Fruit fly (Drosophila melanogaster) Kc167 (cell line): ENCODE measurements around the gene robo2.

Experiments
- Myc ChIP-seq: fragments of >200 bp; optimal IDR thresholded peaks from 2 replicates; lab custom pipeline; 2017; ENCODE audit warnings: missing external identifiers
- Sin3A ChIP-seq: fragments of >200 bp; optimal IDR thresholded peaks from 2 replicates; lab custom pipeline; 2018; ENCODE audit warnings: missing external identifiers
- h ChIP-seq: fragments of >200 bp; optimal IDR thresholded peaks from 3 replicates; lab custom pipeline; 2018; ENCODE audit warnings: missing external identifiers
- insv ChIP-seq: fragments of >200 bp; optimal IDR thresholded peaks from 3 replicates; lab custom pipeline; 2018; ENCODE audit warnings: missing external identifiers
- psq ChIP-seq: fragments of >200 bp; optimal IDR thresholded peaks from 2 replicates; lab custom pipeline; 2017; ENCODE audit warnings: missing external identifiers
- ttk ChIP-seq: sonication (Bioruptor generic); optimal IDR thresholded peaks from 2 replicates; lab custom pipeline; 2017; ENCODE audit warnings: missing external identifiers

Gene robo2

DNA sequence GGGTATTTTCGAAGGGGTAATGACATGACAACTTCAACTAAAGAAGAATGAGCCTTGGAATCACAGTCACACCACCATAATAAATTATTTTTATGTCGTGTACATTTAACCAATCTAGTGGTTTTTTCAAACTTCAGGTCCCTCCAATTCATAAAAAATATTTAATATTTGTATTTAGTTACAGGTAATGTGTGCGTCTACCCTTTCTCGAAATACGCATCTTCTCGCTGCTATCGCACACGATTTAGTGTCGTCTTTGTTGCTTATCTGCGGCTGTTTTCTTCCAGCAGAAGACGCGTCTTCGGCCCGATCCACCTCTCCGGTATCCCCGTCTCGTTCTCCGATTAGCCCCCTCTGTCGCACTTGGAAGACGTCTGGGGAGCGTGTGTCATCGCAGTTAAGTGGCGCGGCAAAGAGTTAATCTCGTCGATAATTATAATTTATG is 6.6 kb upstream of the robo2 start:
- no peak for TF ChIP-seq h (lab: Kevin White, UChicago)
- no peak for TF ChIP-seq insv
- no peak for TF ChIP-seq psq (lab: Kevin White, UChicago)
- TF ChIP-seq Sin3A (lab: Kevin White, UChicago), result no peak
- no peak for TF ChIP-seq Myc (lab: Kevin White, UChicago)
- no peak for TF ChIP-seq ttk (lab: Kevin White, UChicago)

DNA sequence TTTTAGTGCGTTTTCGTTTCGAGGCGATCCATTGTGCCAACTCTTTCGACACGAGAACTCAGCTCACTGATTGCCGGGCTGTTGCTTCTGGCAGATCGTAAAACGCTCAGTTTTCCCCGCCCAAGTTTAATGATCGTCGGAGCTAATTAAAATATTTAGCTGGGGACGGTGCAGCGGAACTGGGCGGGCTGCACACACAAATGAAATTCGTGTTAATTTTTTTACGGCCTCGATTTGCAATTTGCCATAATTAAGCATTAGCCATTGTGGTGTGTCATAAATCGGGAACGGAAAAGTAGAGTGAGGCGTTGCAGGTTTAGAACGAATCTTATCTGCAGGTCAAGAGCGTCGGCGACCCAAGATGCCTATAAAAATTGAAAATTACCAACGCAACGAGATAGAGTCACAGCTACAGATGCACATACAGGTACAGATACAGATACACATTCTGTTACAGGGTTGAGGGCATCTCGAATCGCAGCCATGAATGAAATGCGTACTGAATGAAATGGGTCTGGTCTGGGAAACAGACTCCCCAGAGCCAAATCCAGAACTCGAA is 5.6 kb upstream of the robo2 start:
- TF ChIP-seq Myc (lab: Kevin White, UChicago), result no peak
- TF ChIP-seq ttk (lab: Kevin White, UChicago), result no peak
- no peak for TF ChIP-seq Sin3A (lab: Kevin White, UChicago)
- TF ChIP-seq h (lab: Kevin White, UChicago), result no peak
- TF ChIP-seq psq (lab: Kevin White, UChicago), result no peak
- no peak for TF ChIP-seq insv

dm6 chr2L:1424812-1425211 is 4.6 kb upstream of the robo2 start:
- TF ChIP-seq psq (lab: Kevin White, UChicago) (no peak), insv (no peak), h (lab: Kevin White, UChicago) (no peak), Sin3A (lab: Kevin White, UChicago) (no peak)

DNA sequence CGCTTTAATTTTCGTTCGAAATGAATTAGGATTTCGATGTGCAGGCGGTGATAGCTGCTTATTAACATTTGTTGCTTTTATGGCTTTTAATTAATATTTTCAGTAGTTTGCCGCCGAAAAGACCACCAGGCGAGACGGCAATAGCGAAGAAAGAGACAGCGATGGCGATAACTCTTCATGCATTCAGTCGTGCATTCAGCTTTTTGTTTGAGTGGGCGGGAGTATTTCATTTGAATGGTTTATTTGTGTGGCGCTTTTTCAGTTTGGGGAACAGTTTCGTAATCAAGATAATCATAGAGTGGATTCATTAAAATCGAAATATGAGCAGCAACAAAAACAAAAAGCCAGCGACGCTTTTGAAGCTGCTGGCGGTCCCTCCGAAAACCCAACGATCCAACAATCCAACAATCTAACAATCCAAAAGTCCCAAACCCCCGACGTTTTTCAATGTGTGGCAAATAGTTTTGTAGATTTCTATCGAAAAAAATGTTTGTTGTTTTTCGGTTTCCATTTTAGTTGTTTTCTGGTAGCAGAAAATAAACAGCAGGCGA is 3.7 kb upstream of the robo2 start:
- TF ChIP-seq psq (lab: Kevin White, UChicago), result no peak
- no peak for TF ChIP-seq insv
- no peak for TF ChIP-seq h (lab: Kevin White, UChicago)
- no peak for TF ChIP-seq Myc (lab: Kevin White, UChicago)
- no peak for TF ChIP-seq Sin3A (lab: Kevin White, UChicago)
- TF ChIP-seq ttk (lab: Kevin White, UChicago), result no peak

- no peak for TF ChIP-seq Sin3A (lab: Kevin White, UChicago)
- TF ChIP-seq Myc (lab: Kevin White, UChicago), result no peak
- no peak for TF ChIP-seq ttk (lab: Kevin White, UChicago)
- TF ChIP-seq psq (lab: Kevin White, UChicago), result no peak
- no peak for TF ChIP-seq h (lab: Kevin White, UChicago)
- no peak for TF ChIP-seq insv
Observed at dm6 chr2L:1422725-1423124, 2.5 kb upstream of the robo2 start.

DNA sequence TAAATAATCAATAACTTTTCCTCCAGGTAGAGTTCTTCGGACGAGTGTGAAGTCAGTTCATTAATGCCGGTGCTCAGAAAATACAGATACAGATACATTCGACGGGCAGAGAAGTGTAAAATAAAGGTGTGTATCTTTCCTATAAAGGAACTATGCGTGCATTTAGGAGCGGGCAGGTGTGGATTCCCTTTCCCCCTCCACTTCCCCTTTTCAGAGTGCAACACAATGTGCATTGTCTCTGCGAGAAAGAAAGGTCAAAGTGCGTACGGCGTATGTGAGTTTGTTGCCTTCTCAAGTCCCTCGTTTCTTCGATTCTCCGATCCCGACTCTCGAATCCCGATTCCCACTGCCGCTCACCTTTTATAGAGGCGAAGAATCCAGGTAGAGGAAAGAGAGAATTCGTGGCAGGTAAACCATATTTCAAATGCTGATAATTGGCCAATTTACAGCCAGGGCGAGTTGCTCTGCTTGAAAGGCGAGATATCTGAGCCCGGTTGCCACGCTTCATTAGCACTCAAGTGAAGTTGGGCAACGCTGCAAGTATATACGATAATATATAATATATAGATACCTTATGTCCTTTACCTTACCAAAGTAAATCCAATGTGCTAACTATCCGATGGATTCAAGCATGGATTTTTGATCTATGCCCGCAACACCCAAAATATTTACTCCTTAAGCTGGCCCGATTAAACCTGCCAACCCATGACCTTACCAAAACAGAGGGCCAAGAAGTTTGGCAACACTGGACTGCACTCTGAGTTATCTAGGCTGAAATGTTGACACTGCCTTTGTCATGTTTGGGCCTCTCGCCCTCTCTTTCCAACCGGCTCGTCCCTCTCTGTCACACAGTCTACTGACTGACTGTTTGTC is 1.4 kb upstream of the robo2 start:
- TF ChIP-seq psq (lab: Kevin White, UChicago), result no peak
- TF ChIP-seq insv, result no peak
- no peak for TF ChIP-seq Sin3A (lab: Kevin White, UChicago)
- no peak for TF ChIP-seq h (lab: Kevin White, UChicago)
- TF ChIP-seq Myc (lab: Kevin White, UChicago), result no peak
- TF ChIP-seq ttk (lab: Kevin White, UChicago), result no peak

DNA sequence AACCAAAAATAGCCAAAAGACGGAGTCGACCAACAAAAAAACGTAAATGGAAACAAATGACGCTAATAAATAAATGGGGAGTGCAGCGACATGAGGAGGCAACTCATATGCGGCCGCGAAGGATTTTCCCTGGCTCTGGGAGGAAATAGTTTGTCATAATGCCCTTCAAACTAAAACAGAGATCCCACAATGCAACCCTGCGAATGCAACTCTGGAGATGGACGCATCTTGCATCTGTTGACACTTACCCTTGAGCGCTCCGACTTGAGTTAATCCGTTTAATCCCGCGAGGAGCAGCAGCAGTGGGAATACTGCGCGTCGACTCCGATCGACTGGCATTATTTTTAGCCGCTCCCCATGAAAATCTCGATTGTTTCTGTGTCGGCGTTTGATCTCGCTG is 597 bp downstream of the robo2 start:
- TF ChIP-seq ttk (lab: Kevin White, UChicago) (no peak), psq (lab: Kevin White, UChicago) (no peak)

DNA sequence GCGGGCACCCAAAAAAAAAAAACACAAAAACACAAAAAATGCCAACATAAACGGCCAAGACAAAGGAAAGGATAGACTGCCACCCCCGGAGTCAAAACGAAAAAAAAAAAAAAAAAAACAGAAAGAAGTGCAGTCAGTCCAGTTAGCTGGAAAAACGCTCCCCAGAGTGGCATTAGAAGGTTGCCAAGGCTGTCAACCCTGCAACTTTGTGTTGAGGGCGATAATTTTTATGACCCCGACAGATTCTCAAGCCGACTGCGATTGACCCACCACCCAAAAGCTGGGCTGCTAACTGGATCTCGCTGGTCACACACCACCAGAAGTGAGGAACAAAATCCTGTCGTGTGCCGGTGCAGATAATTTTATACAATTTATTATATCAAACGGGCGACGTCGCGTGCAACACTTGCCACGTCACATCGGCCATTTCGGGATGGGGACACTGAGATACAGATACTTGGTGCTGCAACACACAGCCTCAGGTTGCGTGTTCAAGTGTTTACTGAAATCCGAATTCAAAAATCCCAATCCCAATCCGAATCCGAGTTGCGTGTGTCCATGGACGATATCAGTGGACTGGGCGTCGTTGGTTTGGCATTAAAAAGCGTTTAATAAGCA is 2.0 kb downstream of the robo2 start:
- TF ChIP-seq Sin3A (lab: Kevin White, UChicago) (no peak), psq (lab: Kevin White, UChicago) (no peak), insv (no peak), h (lab: Kevin White, UChicago) (no peak), ttk (lab: Kevin White, UChicago) (no peak), Myc (lab: Kevin White, UChicago) (no peak)

DNA sequence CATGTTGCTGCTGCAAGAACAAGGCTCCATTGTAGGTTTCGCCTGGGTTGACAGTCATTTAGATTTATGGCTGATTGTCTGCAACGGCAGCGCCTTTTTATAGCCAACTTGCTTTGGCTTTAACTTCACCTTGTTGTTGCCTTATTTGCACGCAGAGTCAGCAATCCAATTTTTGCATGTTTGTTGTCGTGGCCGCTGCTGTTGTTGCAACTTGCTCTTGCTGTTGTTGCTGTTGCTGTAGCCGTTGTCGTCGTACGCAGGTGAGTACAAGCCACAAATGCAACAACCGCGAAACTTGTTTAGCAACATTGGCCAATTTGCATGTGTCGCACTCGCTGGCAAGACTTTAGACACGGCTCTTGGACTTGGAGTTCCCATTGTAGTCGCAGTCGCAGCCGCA is 4.7 kb downstream of the robo2 start:
- TF ChIP-seq insv (no peak), psq (lab: Kevin White, UChicago) (no peak), Myc (lab: Kevin White, UChicago) (no peak), ttk (lab: Kevin White, UChicago) (no peak), Sin3A (lab: Kevin White, UChicago) (no peak), h (lab: Kevin White, UChicago) (no peak)

DNA sequence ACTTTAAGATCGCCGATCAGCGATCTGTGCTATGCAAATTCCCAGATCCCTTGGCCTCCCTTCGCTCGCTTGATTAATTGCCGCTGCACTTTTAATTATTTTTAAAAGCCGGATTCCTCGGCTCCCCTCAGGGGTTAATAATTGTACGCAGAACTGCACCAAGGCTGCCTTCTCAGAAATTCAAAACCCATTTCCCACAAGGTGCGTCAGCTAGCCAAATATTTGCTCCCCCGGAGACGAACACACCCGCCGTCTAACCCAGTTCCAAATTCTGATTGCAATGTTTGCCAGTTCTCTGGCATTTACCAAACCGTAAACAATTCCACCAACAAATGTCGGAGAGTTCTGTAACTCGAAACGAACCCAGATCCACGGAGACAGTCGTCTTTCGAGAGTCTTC is 6.2 kb downstream of the robo2 start:
- TF ChIP-seq Sin3A (lab: Kevin White, UChicago) (no peak), h (lab: Kevin White, UChicago) (no peak), insv (no peak), psq (lab: Kevin White, UChicago) (no peak), ttk (lab: Kevin White, UChicago) (no peak), Myc (lab: Kevin White, UChicago) (no peak)

DNA sequence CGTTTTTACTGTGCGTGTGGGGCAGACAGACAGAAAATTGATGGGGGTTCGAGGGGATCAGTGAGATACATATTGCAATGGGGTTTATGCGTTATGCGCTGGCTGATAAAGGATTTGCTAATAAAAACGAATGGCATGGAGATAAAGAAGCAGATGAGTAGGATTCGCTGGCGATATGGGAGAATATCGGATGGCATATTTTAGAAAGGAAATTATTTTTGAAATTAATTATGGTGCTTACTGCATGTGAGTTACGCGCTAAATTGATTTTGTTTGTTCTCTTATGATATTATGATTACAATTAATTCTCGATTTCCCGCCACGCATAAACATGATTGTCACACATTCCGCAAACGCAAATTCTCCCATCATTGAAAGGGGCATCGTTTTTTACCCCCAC is 7.6 kb downstream of the robo2 start:
- TF ChIP-seq Myc (lab: Kevin White, UChicago), result no peak
- no peak for TF ChIP-seq psq (lab: Kevin White, UChicago)
- TF ChIP-seq insv, result no peak
- TF ChIP-seq h (lab: Kevin White, UChicago), result no peak
- TF ChIP-seq Sin3A (lab: Kevin White, UChicago), result no peak
- no peak for TF ChIP-seq ttk (lab: Kevin White, UChicago)
